Worm (Caenorhabditis elegans) whole organism, L4/young adult: ENCODE data around the gene nft-1.
A peak's percentile ranks its signal among the peaks of the same experiment; 100 is the strongest.

ENCODE experiments used
- W03F9.2 ChIP-seq: fragments of 150-350 bp; optimal IDR thresholded peaks from 2 replicates; lab custom pipeline; 2014; ENCODE audit warnings: missing biosample characterization, missing genetic modification characterization
- dao-5 ChIP-seq: sonication (generic microtip); optimal IDR thresholded peaks from 2 replicates; lab custom pipeline; 2016; ENCODE audit warnings: missing genotype, missing genetic modification characterization, moderate library complexity, missing compliant biosample characterization
- him-1 ChIP-seq: sonication (generic microtip); optimal IDR thresholded peaks from 2 replicates; lab custom pipeline; 2016; ENCODE audit warnings: missing genotype, missing genetic modification reagents, missing genetic modification characterization, missing compliant biosample characterization

nft-1 gene

DNA sequence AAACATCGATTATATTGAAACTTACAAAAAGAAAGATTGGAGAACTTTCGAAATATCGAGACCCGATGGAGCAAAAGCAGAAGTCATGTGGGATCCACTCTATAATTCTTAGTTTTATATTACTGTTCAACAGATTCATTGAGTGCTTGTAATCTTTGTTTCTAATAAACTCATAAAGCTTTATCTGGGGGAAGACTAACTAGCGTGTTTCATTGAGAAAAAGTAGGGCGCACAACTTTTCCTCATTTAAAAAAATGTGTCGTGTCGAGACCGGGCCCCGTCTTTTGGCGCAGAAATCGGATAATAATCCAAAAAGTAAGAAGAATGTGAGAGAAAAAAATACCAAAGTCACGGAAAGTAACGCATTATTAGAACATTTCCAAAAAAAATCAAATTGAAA lies 13.9 kb upstream of the nft-1 start, which contains the start of gene faah-4:
TSS of gene faah-4 (minus strand) at position 101 of the 400 bp plus-strand sequence.
- no peak for TF ChIP-seq W03F9.2 (tag; lab: Kevin White, UChicago)
- TF ChIP-seq him-1 (tag; lab: Kevin White, UChicago), result no peak
- TF ChIP-seq dao-5 (tag; lab: Kevin White, UChicago), result no peak

DNA sequence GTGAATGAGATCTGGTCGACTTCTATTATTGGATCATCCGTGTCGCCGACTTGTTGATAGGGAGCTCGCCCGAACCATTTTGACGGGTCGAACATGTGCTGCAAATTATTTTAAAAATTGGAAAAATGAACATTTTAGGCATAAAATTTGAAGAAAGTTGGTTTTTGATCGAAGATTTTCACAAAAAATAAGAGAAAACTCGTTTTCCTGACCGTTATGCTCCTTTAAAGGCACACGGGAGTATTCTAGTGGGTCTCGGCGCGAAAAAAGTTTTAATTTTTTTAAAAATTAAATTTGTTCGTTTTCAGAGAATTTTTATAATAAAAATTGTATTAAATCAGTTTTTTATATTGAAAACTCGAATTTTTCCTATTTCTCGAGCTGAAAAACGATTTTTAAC lies 9.5 kb upstream of the nft-1 start, which contains the start of gene Y56A3A.16:
TSS of gene Y56A3A.16 (minus strand) at position 101 of the 400 bp plus-strand sequence.
- no peak for TF ChIP-seq dao-5 (tag; lab: Kevin White, UChicago)
- TF ChIP-seq him-1 (tag; lab: Kevin White, UChicago), result no peak
- TF ChIP-seq W03F9.2 (tag; lab: Kevin White, UChicago), result no peak

DNA sequence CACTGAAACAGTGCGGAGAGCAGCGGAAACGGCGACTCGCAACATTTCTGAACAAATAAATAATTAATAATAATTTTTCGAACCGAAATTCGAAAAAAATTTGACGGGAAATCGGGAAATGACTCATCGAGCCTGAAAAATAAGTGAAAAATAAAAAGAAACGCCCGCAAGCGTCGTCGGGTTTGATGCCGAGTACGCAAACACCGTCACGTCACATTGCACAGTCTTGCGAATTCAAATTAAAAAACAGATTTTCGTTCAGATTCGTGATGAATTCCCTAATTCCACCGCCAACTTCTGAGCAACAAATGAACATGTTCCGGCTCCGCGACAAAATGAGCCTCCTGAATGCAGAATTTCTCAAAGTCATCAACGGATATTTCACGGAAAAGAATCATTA lies 8.0 kb upstream of the nft-1 start, which contains the start of the genes ndab-1 and npp-16:
TSS of gene ndab-1 (minus strand) at position 47 of the 400 bp plus-strand sequence.
TSS of gene npp-16 (plus strand) at position 263 of the 400 bp plus-strand sequence.
- TF ChIP-seq him-1 (tag; lab: Kevin White, UChicago) (no peak), dao-5 (tag; lab: Kevin White, UChicago) (no peak), W03F9.2 (tag; lab: Kevin White, UChicago) (no peak)

DNA sequence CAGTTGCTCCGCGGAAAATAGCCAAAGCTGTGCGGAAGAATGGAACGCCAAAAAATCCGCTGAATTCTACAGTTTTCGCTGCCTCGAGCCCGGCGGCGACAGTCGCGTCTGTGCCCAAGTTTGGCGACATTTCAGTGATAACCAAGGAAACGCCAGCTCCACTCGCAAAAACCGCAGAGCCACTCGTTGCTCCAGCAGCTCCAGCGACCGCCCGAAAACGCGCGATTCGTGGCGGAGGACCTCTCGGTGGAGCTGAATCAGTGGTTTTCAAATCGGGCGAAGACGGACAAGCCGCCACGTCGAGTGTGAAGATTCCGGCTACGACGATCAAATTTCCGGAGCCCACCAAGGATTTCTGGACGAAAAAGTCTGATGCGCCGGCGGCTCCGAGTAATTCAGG lies 7.4 kb upstream of the nft-1 start:
- TF ChIP-seq dao-5 (tag; lab: Kevin White, UChicago) (no peak), him-1 (tag; lab: Kevin White, UChicago) (no peak), W03F9.2 (tag; lab: Kevin White, UChicago) (no peak)

DNA sequence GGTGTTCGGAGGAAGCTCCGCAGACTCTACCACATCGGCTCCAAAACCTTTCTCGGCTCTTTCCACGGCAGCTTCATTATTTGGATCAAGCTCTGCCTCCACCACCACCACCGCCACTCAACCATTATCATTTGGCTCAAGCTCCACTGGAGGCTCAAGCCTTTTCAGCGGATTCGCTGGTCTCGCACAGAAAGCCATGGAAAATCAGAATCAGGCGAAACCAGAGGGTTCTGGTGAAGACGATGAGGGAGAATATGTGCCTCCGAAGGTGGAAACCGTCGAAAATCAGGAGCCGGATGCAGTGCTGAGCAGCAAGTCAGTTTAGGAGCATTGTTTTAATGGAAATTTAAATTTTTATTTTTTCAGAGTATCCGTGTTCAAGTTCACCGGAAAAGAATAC lies 6.6 kb upstream of the nft-1 start:
- TF ChIP-seq him-1 (tag; lab: Kevin White, UChicago), result no peak
- no peak for TF ChIP-seq W03F9.2 (tag; lab: Kevin White, UChicago)
- no peak for TF ChIP-seq dao-5 (tag; lab: Kevin White, UChicago)

DNA sequence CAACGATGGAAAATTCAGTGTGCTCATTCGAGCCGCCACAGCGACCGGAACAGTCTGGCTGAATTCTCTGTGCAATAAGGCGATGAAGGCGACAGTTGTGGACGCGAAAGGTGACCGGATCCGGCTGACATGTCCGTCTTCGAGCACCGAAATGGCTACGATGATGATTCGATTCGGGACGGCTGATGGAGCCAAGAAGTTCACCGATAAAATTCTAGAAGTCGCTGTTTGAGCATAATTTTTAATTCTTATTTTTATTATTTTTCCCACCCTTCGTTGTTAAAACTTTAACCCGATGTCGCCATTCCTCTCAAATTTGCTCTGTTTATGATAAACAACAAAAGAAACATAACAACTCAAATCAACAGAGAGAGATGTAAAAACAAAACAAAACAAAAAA lies 6.2 kb upstream of the nft-1 start:
- TF ChIP-seq him-1 (tag; lab: Kevin White, UChicago), result no peak
- TF ChIP-seq dao-5 (tag; lab: Kevin White, UChicago), result no peak
- no peak for TF ChIP-seq W03F9.2 (tag; lab: Kevin White, UChicago)

DNA sequence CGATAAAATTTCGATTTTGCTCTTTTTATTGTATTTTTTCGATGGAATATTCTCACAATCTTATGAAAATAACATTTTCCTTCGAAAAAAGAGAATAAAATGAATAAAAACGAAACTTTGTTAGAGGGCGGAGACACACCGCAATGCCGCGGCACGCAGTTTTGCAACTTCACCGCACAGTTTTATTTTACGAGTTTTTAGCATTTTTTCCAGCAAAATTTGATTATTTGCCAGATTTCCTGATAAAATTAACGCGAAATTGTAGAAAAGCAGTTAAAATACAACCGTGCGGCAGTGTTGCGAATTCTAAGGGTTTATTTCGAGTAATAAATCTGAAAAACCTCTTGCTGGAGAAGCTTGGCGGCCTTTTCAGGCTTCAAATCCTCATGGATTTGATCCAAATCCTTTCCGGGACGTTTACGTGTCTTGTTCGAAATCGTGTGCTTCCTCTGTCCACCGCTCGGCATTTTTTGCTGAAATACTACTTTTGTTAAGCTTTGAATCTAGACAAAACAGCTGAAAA lies 5.4 kb upstream of the nft-1 start, which contains the start of gene znf-593:
TSS of gene znf-593 (minus strand) at position 473 of the 523 bp plus-strand sequence.
- no peak for TF ChIP-seq W03F9.2 (tag; lab: Kevin White, UChicago)
- no peak for TF ChIP-seq him-1 (tag; lab: Kevin White, UChicago)
- TF ChIP-seq dao-5 (tag; lab: Kevin White, UChicago), result no peak

DNA sequence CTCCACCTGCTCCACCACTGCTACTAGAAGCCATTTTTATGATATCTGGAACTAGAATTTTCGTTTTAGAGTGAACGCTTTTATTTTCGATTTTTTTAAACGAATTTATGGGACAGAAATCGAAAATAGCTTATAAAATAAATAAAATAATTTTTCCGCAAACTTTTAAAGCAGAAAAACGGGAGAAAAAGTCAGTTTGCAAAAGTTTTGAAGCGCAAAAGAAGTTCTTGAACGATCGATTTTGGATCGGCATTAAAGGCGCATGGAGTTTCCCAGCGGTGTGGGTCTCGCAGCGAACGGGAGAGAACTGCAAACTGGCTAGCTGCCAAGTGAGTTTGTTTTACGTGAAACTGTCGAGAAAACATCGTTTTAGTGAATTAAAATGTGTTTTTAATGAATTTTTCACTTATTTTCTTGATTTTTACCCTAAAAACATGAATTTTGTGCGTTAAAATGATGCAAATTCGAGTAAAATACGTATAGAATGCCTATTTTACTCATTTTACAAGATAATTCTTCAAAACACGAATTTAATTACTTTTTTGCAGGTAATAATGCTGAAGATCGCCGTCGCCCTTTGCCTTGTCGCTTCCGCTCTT lies 3.4 kb upstream of the nft-1 start, which contains the start of the genes ccf-1 and trap-4:
TSS of gene ccf-1 (minus strand) at position 51 of the 599 bp plus-strand sequence.
TSS of gene trap-4 (plus strand) at position 549 of the 599 bp plus-strand sequence.
- peak; percentile 54 for TF ChIP-seq W03F9.2 (tag; lab: Kevin White, UChicago)
- TF ChIP-seq him-1 (tag; lab: Kevin White, UChicago), result no peak

DNA sequence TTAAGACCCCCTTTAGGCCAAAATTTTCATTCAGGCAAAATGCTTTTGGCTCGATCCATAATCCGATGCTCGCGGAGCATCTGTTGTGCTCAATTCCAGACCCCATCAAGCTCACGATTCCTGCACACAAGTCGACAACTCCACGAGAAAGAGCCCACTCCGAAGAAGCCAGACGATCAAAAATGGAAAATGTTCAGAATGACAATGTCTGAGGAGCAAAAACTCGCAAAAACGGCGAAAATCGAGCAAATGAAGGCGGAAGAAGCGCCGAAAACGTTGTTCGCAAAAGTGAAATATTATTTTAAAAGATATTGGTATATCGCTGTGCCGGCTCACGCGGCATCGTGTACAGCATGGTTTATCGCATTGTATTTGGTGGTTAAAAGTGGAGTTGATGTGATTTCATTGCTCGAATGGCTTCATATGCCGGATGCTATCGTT lies 2.0 kb upstream of the nft-1 start, which contains the start of gene Y56A3A.22:
TSS of gene Y56A3A.22 (plus strand) at position 35 of the 441 bp plus-strand sequence.
- TF ChIP-seq dao-5 (tag; lab: Kevin White, UChicago) (no peak), W03F9.2 (tag; lab: Kevin White, UChicago) (no peak), him-1 (tag; lab: Kevin White, UChicago) (no peak)

DNA sequence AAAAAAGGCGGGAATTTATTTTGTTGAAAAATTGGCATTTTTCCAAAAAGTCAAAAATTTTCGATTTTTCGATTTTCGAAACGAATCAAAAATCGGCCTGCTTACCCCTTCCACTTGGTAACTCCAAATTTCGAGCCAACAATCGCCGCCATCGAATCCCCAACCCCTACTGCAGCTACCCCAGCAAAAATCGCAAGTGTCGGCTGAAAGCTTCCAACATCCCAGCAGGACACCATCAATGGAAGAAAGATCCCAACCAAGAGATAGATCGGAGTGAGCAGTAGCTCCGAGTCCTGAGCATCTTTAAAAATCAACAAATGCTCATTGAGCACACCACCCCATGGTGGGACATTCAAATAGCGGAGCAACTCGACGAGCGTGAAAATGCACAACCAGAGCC lies 7.2 kb downstream of the nft-1 start:
- TF ChIP-seq dao-5 (tag; lab: Kevin White, UChicago) (no peak), him-1 (tag; lab: Kevin White, UChicago) (no peak), W03F9.2 (tag; lab: Kevin White, UChicago) (no peak)

DNA sequence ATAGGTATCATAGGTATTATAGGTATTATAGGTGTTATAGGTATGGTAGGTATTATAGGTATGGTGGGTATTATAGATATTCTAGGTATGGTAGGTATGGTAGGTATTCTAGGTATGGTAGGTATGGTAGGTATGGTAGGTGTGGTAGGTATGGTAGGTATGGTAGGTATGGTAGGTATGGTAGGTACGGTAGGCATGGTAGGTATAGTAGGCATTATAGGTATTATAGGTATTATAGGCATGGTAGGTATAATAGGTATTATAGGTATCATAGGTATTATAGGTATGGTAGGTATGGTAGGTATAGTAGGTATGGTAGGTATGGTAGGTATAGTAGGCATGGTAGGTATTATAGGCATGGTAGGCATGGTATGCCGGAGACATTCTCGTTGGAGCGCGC lies 8.3 kb downstream of the nft-1 start:
- TF ChIP-seq W03F9.2 (tag; lab: Kevin White, UChicago) (no peak), him-1 (tag; lab: Kevin White, UChicago) (no peak), dao-5 (tag; lab: Kevin White, UChicago) (no peak)

DNA sequence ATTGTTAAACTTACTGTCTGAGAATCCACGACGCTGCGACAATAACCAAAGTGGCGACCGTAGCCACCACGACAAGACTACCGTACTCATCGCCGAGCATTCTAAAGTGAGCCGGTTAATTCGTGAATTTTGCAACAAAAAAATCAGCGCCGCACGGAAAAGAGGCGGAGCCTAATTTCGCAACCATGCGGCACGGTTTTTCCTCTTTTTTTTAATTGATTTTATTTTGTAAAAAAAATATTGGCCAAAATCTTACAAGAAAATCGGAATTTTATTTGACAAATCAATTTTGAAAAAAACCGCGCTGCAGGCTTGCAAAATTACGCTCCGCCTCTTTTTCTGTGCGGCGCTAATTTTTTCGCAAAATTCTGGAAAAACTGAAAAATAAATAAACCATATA lies 9.9 kb downstream of the nft-1 start, which contains the start of gene dolk-1:
TSS of gene dolk-1 (minus strand) at position 101 of the 400 bp plus-strand sequence.
- TF ChIP-seq dao-5 (tag; lab: Kevin White, UChicago) (no peak), W03F9.2 (tag; lab: Kevin White, UChicago) (no peak), him-1 (tag; lab: Kevin White, UChicago) (no peak)
